Worm (Caenorhabditis elegans): ENCODE measurements around the gene adt-2.

DNA sequence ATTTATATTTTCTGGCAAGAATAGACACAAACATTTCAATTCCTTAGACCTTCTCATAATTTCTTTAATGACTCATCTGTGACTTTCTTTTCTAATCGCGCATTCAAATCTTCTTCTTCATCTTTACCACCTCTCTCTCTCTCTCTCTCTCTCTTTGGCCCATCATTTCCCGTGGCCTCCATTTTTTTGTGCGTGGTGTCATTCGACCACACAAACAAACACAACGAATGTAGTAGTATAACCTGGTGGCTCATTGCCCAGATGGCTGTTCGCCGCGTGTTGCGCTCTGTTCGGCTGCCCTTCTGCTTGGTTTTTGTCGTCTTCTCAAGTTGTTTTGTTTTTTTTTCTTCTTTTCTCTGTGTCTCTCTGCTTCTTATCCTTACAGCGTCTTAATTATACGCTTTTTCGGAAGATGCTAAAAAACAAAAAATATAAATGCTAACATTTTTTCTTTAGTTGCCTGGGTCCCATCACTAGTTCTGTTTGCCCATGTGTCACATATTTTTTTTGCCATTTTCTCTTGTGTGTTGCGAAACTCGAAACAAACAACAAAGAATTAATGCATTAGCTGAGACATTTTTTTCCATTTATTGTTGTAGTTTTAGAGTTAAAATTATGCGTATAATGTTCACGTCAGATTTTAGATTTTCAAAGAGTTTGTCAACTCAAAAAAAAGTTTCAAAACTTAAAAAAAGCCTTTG is 8.4 kb upstream of the adt-2 start:
- TF ChIP-seq tra-1 (GFP tag; IDR thresholded peaks at IDR 0.05) (no peak), nhr-76 (tag; optimal IDR thresholded peaks at IDR 0.05) (no peak), lin-39 (tag; optimal IDR thresholded peaks at IDR 0.05) (no peak), dmd-9 (GFP tag; IDR thresholded peaks at IDR 0.05) (no peak), madf-5 (GFP tag; IDR thresholded peaks at IDR 0.05) (no peak), ztf-11 (tag; optimal IDR thresholded peaks at IDR 0.05) (no peak), ama-1 (optimal IDR thresholded peaks at IDR 0.05) (no peak), egl-43 (GFP tag; IDR thresholded peaks at IDR 0.05) (no peak), nhr-77 (tag; optimal IDR thresholded peaks at IDR 0.05) (no peak), F44E2.7 (GFP tag; IDR thresholded peaks at IDR 0.05) (no peak), skn-1 (tag; optimal IDR thresholded peaks at IDR 0.05) (no peak), nhr-11 (tag; optimal IDR thresholded peaks at IDR 0.05) (no peak), unc-130 (GFP tag; optimal IDR thresholded peaks at IDR 0.05) (no peak)
